Fruit fly (Drosophila melanogaster) whole organism, pupa: ENCODE results near the gene Ac78C.

Source experiments
- CG10348 ChIP-seq: fragments of 200-800 bp; sonication (Bioruptor generic); IDR thresholded peaks from 2 replicates; pipeline ENCODE4 v1.3.6; 2022; ENCODE audit warnings: missing biosample characterization, missing genetic modification characterization
- CG13204 ChIP-seq: fragments of 200-800 bp; sonication (Bioruptor generic); optimal IDR thresholded peaks from 2 replicates; lab custom pipeline; 2018; ENCODE audit warnings: missing biosample characterization, mild to moderate bottlenecking, missing genetic modification characterization, moderate library complexity
- CG14655 ChIP-seq: fragments of 200-800 bp; sonication (Bioruptor generic); optimal IDR thresholded peaks from 3 replicates; lab custom pipeline; 2017; ENCODE audit warnings: mild to moderate bottlenecking, missing biosample characterization, missing genetic modification reagents, missing genetic modification characterization
- CG32121 ChIP-seq: fragments of 200-800 bp; sonication (Bioruptor generic); IDR thresholded peaks from 2 replicates; pipeline ENCODE4 v1.3.6; 2022; ENCODE audit warnings: missing biosample characterization, missing genetic modification characterization
- CG34367 ChIP-seq: fragments of 200-800 bp; sonication (Bioruptor generic); optimal IDR thresholded peaks from 2 replicates; lab custom pipeline; 2018; ENCODE audit warnings: missing biosample characterization, mild to moderate bottlenecking, missing genetic modification characterization
- CG4496 ChIP-seq: fragments of 200-800 bp; sonication (Bioruptor generic); IDR thresholded peaks from 3 replicates; pipeline ENCODE4 v1.3.6; 2022; ENCODE audit warnings: missing biosample characterization, missing genetic modification characterization
- CG8301 ChIP-seq: fragments of 200-800 bp; sonication (Bioruptor generic); optimal IDR thresholded peaks from 2 replicates; lab custom pipeline; 2018; ENCODE audit warnings: missing biosample characterization, mild to moderate bottlenecking, missing genetic modification characterization
- D1 ChIP-seq: fragments of 200-800 bp; sonication (Bioruptor generic); optimal IDR thresholded peaks from 2 replicates; lab custom pipeline; 2018; ENCODE audit warnings: missing biosample characterization, mild to moderate bottlenecking, missing genetic modification characterization, moderate library complexity
- Pif1A ChIP-seq: fragments of 200-800 bp; sonication (Bioruptor generic); optimal IDR thresholded peaks from 3 replicates; lab custom pipeline; 2016; ENCODE audit warnings: missing biosample characterization, missing genetic modification characterization
- gl ChIP-seq: fragments of 200-800 bp; sonication (Bioruptor generic); optimal IDR thresholded peaks from 2 replicates; lab custom pipeline; 2018; ENCODE audit warnings: missing biosample characterization, mild to moderate bottlenecking, missing genetic modification characterization
- rn ChIP-seq: fragments of 200-800 bp; sonication (Bioruptor generic); IDR thresholded peaks from 2 replicates; pipeline ENCODE4 v1.3.6; 2022; ENCODE audit warnings: missing biosample characterization, missing genetic modification characterization

- no peak for TF ChIP-seq CG4496 (GFP tag; lab: Robert Waterston, UW)
- TF ChIP-seq gl (tag; lab: Kevin White, UChicago): no peak
- no peak for TF ChIP-seq Pif1A (GFP tag; lab: Kevin White, UChicago)
- TF ChIP-seq CG32121 (GFP tag; lab: Robert Waterston, UW): 0 out of 2 replicates have a peak, but pooled peaks have one; percentile 22
- TF ChIP-seq CG13204 (GFP tag; lab: Kevin White, UChicago): no peak
- no peak for TF ChIP-seq rn
- TF ChIP-seq D1 (tag; lab: Kevin White, UChicago): no peak
- TF ChIP-seq CG8301: no peak
- no peak for TF ChIP-seq CG10348 (GFP tag; lab: Robert Waterston, UW)
- TF ChIP-seq CG14655 (GFP tag; lab: Kevin White, UChicago): no peak
- no peak for TF ChIP-seq CG34367 (tag; lab: Kevin White, UChicago)
These were observed 31.1 kb upstream of the Ac78C start, which contains the start of the genes Targ1, CG10512 and Targ2 for dm6 chr3L:21202777-21203282.
